Worm (Caenorhabditis elegans) whole organism, late embryonic: ENCODE measurements around the gene dao-2.

Experiments
- F13H6.1 ChIP-seq: sonication (generic microtip); optimal IDR thresholded peaks from 2 replicates; lab custom pipeline; 2016; ENCODE audit warnings: missing genetic modification characterization, missing compliant biosample characterization
- Y22D7AL.16 ChIP-seq: sonication (generic microtip); optimal IDR thresholded peaks from 2 replicates; lab custom pipeline; 2016; ENCODE audit warnings: missing genetic modification characterization, missing compliant biosample characterization
- ahr-1 ChIP-seq: sonication (generic microtip); optimal IDR thresholded peaks from 2 replicates; lab custom pipeline; 2016; ENCODE audit warnings: missing genetic modification characterization, missing compliant biosample characterization
- ama-1 ChIP-seq: fragments of 150-350 bp; optimal IDR thresholded peaks from 2 replicates; lab custom pipeline; 2014
- ceh-18 ChIP-seq: sonication (generic microtip); optimal IDR thresholded peaks from 2 replicates; lab custom pipeline; 2016; ENCODE audit warnings: missing genetic modification characterization, missing compliant biosample characterization
- ceh-22 ChIP-seq: sonication (generic microtip); optimal IDR thresholded peaks from 2 replicates; lab custom pipeline; 2017; ENCODE audit warnings: missing biosample characterization, missing genetic modification characterization
- ceh-34 ChIP-seq: sonication (generic microtip); optimal IDR thresholded peaks from 2 replicates; lab custom pipeline; 2016; ENCODE audit warnings: mild to moderate bottlenecking, missing genetic modification characterization, missing compliant biosample characterization
- ceh-48 ChIP-seq: sonication (generic microtip); optimal IDR thresholded peaks from 2 replicates; lab custom pipeline; 2016; ENCODE audit warnings: missing genetic modification characterization, inconsistent platforms, missing compliant biosample characterization
- ceh-6 ChIP-seq: fragments of 200-800 bp; sonication (Bioruptor generic); optimal IDR thresholded peaks from 2 replicates; lab custom pipeline; 2018; ENCODE audit warnings: mild to moderate bottlenecking, missing genetic modification characterization, missing compliant biosample characterization
- ceh-9 ChIP-seq: sonication (generic microtip); optimal IDR thresholded peaks from 2 replicates; lab custom pipeline; 2016; ENCODE audit warnings: mild to moderate bottlenecking, missing genetic modification characterization, inconsistent platforms, missing compliant biosample characterization
- dmd-4 ChIP-seq: sonication (generic microtip); optimal IDR thresholded peaks from 2 replicates; lab custom pipeline; 2016; ENCODE audit warnings: borderline replicate concordance, missing genetic modification characterization, missing compliant biosample characterization
- eyg-1 ChIP-seq: sonication (generic microtip); optimal IDR thresholded peaks from 2 replicates; lab custom pipeline; 2016; ENCODE audit warnings: missing genotype, missing genetic modification characterization, missing compliant biosample characterization
- fkh-10 ChIP-seq: fragments of 150-350 bp; optimal IDR thresholded peaks from 2 replicates; lab custom pipeline; 2014; ENCODE audit warnings: missing biosample characterization, missing genetic modification reagents, missing genetic modification characterization
- gmeb-2 ChIP-seq: sonication (generic microtip); optimal IDR thresholded peaks from 2 replicates; lab custom pipeline; 2016; ENCODE audit warnings: missing genetic modification characterization, inconsistent platforms, missing compliant biosample characterization
- hlh-13 ChIP-seq: fragments of 200-800 bp; sonication (Bioruptor generic); optimal IDR thresholded peaks from 2 replicates; lab custom pipeline; 2018; ENCODE audit warnings: mild to moderate bottlenecking, missing genetic modification characterization, missing compliant biosample characterization
- hlh-8 ChIP-seq: sonication (generic microtip); optimal IDR thresholded peaks from 2 replicates; lab custom pipeline; 2016; ENCODE audit warnings: missing genotype, missing genetic modification characterization, missing compliant biosample characterization
- lin-11 ChIP-seq: fragments of 200-800 bp; sonication (Bioruptor generic); optimal IDR thresholded peaks from 2 replicates; lab custom pipeline; 2018; ENCODE audit warnings: mild to moderate bottlenecking, missing genetic modification characterization, missing compliant biosample characterization
- madf-2 ChIP-seq: sonication (generic microtip); optimal IDR thresholded peaks from 2 replicates; lab custom pipeline; 2017; ENCODE audit warnings: missing genetic modification characterization, missing compliant biosample characterization
- nfya-1 ChIP-seq: sonication (generic microtip); optimal IDR thresholded peaks from 2 replicates; lab custom pipeline; 2017; ENCODE audit warnings: missing genetic modification characterization, mild to moderate bottlenecking, missing compliant biosample characterization, antibody characterized with exemption, moderate library complexity
- nhr-232 ChIP-seq: sonication (generic microtip); optimal IDR thresholded peaks from 2 replicates; lab custom pipeline; 2016; ENCODE audit warnings: missing genetic modification characterization, missing compliant biosample characterization
- pax-1 ChIP-seq: fragments of 150-350 bp; optimal IDR thresholded peaks from 2 replicates; lab custom pipeline; 2014; ENCODE audit warnings: missing biosample characterization, missing genetic modification characterization
- pha-4 ChIP-seq: fragments of 150-350 bp; optimal IDR thresholded peaks from 2 replicates; lab custom pipeline; 2018; ENCODE audit warnings: missing biosample characterization, missing genetic modification reagents, missing genetic modification characterization
- pqm-1 ChIP-seq: sonication (generic microtip); optimal IDR thresholded peaks from 2 replicates; lab custom pipeline; 2016; ENCODE audit warnings: missing genetic modification characterization, missing compliant biosample characterization
- pros-1 ChIP-seq: fragments of 150-350 bp; optimal IDR thresholded peaks from 2 replicates; lab custom pipeline; 2014; ENCODE audit warnings: missing biosample characterization, missing genetic modification reagents, missing genetic modification characterization
- sox-4 ChIP-seq: sonication (generic microtip); optimal IDR thresholded peaks from 2 replicates; lab custom pipeline; 2017; ENCODE audit warnings: mild to moderate bottlenecking, missing genetic modification characterization, inconsistent platforms, missing compliant biosample characterization
- tbx-2 ChIP-seq: sonication (generic microtip); optimal IDR thresholded peaks from 2 replicates; lab custom pipeline; 2016; ENCODE audit warnings: missing genetic modification characterization, missing compliant biosample characterization
- unc-3 ChIP-seq, 2 experiments: fragments of 200-800 bp in 1 of 2; sonication (Bioruptor generic) in 1 of 2; sonication (generic microtip) in 1 of 2; conservative IDR thresholded peaks in 1 of 2; optimal IDR thresholded peaks in 1 of 2; 2 replicates each; pipeline versions ENCODE4 v1.3.6 to Lab custom; 2016 to 2022; ENCODE audit warnings: missing compliant biosample characterization in 2 of 2, missing genetic modification characterization in 2 of 2, missing genetic modification reagents in 1 of 2
- unc-42 ChIP-seq: sonication (generic microtip); optimal IDR thresholded peaks from 2 replicates; lab custom pipeline; 2016; ENCODE audit warnings: missing genotype, missing genetic modification characterization, missing compliant biosample characterization
- unc-55 ChIP-seq: sonication (generic microtip); optimal IDR thresholded peaks from 2 replicates; lab custom pipeline; 2017; ENCODE audit warnings: missing biosample characterization, missing genetic modification reagents, missing genetic modification characterization
- unc-86 ChIP-seq: sonication (generic microtip); optimal IDR thresholded peaks from 2 replicates; lab custom pipeline; 2016; ENCODE audit warnings: missing genetic modification characterization, missing compliant biosample characterization
- zip-5 ChIP-seq: sonication (generic microtip); optimal IDR thresholded peaks from 2 replicates; lab custom pipeline; 2016; ENCODE audit warnings: missing genetic modification characterization, missing compliant biosample characterization

Gene dao-2

DNA sequence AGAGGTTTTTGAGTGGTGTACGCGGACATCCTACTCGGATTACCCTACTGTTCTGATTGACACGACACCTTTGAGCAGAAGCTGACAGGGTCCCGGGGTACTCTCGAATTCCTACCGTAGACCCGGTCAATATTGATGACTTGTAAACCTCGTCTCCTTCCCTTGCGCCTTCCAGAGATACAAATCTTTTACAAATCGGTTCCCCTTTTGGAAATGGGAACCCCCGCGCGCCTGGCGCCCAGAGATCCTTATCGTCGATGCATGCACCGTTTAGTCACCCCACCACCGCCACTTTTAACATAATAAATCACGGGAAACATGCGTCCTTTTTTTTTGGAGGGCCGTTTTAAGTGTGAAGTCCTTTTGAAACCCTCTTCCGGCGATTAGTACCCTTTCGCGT, 10.3 kb downstream of the dao-2 start:
- no peak for TF ChIP-seq sox-4
- TF ChIP-seq ceh-34 (tag; lab: Kevin White, UChicago): peak; percentile 64
- no peak for TF ChIP-seq ahr-1 (tag; lab: Kevin White, UChicago)
- TF ChIP-seq pqm-1 (tag; lab: Kevin White, UChicago): no peak
- TF ChIP-seq ceh-6 (GFP tag; lab: Kevin White, UChicago): no peak

DNA sequence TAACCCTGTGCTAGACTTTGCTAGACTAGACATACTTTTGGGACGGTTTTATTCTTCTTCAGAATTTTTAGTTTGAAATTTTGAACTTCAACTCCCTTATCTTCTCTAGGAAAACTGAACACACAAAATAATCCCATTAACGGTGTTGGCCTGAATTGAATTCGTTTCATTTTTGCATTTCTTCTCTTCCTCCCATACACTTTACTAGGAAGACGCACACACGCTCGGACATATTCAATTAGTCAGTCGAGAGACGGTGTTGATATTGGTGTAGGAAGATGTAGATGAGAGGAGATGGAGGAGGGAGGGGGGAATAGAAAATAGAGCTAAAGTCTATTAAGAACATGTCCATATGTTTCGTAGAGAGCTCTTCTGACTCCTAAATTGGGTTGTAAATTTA, 11.9 kb downstream of the dao-2 start:
- TF ChIP-seq unc-42 (tag; lab: Kevin White, UChicago): peak; percentile 96
- no peak for TF ChIP-seq ama-1

DNA sequence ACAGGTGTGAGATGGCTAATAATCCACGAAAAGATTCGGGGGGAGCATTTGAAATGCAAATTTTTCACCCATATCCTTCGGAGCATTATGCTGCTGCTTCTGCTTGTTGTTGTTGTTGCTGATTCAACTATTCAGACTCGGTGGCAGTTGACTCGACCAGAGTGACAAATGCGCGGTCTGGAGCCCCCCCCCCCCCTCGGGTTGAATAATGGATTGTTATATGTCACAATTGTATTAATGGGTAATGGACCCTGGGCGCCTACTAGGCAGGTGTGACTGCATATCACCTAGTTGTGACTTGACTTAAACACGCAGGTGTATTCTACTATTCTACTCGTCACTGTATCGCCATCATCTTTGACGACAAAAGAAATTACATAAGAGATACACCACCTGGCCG, 12.8 kb downstream of the dao-2 start:
- TF ChIP-seq ceh-22 (no peak), eyg-1 (tag; lab: Kevin White, UChicago) (no peak), unc-55 (GFP tag; lab: Kevin White, UChicago) (peak; percentile 76), lin-11 (tag; lab: Kevin White, UChicago) (no peak)

DNA sequence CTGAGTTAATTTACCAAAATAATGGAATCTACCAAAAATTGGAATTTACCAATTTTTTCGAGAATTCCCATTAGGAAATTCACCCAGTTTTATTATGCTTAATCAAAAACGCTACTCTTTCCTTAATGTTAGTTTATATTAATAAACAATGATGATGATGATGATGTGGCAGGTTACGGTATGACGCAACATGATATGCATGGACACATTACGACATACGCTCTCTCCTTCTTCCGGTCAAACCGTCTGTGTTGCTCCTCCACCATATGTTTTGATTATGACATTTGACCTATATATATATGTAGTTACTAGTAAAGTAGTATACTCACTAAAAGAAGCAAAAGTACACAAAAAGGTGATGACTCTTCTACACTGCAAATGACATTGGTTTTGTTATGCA, 14.6 kb downstream of the dao-2 start:
- TF ChIP-seq ceh-22 (no peak), tbx-2 (tag; lab: Kevin White, UChicago) (peak; percentile 30), hlh-13 (no peak), ceh-18 (no peak), fkh-10 (GFP tag; lab: Kevin White, UChicago) (no peak), zip-5 (no peak)

DNA sequence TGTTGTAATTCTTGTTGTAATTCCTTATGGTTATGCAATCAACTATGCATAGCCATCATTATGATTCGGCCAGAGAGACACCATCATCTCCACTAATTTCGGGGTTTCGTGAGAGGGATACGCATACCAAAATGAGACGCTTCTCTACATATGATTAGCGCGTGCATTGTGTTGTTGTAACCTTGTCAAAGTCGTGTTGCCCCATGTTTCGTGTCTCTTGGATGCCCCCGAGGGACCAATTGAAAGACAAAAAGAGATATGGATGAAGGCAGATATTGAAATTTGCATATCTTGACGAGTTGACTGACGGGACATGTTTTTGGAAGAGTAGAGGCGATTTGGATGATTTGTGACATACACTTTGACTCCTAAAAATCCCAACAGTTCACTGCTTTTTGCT, 16.6 kb downstream of the dao-2 start:
- no peak for TF ChIP-seq Y22D7AL.16 (tag; lab: Kevin White, UChicago)
- no peak for TF ChIP-seq pha-4 (tag; lab: Kevin White, UChicago)
- TF ChIP-seq unc-42 (tag; lab: Kevin White, UChicago): peak; percentile 62
- no peak for TF ChIP-seq lin-11 (tag; lab: Kevin White, UChicago)
- TF ChIP-seq pros-1 (tag; lab: Kevin White, UChicago): no peak
- TF ChIP-seq madf-2 (tag; lab: Kevin White, UChicago): no peak
- no peak for TF ChIP-seq unc-86
- TF ChIP-seq ceh-22: no peak
- peak; percentile 63 for TF ChIP-seq unc-3 (GFP tag; conservative IDR thresholded peaks at IDR 0.05; lab: Robert Waterston, UW)
- no peak for TF ChIP-seq unc-3 (tag; optimal IDR thresholded peaks at IDR 0.05; lab: Kevin White, UChicago)
- no peak for TF ChIP-seq F13H6.1
- TF ChIP-seq pax-1 (tag; lab: Kevin White, UChicago): no peak
- no peak for TF ChIP-seq dmd-4 (tag; lab: Kevin White, UChicago)
- no peak for TF ChIP-seq ceh-6 (GFP tag; lab: Kevin White, UChicago)
- no peak for TF ChIP-seq eyg-1 (tag; lab: Kevin White, UChicago)
- peak; percentile 37 for TF ChIP-seq unc-55 (GFP tag; lab: Kevin White, UChicago)

DNA sequence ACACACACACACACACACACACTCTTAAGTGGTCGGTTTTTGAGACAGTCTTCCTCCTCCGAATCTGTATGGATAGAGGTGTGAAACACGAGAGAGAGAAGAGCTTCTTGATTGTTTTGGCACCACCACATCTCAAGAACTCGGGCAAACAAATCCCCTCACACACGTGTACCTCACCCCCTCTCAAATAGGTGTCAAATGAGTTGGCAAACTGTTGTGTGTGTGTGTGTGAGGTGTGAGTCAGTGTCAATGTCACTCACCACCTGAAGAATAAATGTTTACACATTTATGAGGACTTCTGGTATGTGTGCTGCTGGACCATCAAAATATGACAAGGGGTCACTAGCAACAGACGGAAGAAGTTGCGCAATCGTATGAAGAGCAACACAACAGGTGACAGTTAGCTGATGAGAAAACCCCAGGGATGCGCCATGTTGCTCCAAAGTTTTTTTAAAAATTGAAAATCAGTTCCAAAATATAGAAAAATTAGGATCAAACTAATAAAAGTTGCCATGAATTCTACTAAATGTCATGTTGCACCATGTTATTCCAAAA, 17.2 kb downstream of the dao-2 start:
- no peak for TF ChIP-seq ceh-9 (tag; lab: Kevin White, UChicago)
- TF ChIP-seq gmeb-2: no peak
- peak; percentile 32 for TF ChIP-seq tbx-2 (tag; lab: Kevin White, UChicago)
- TF ChIP-seq nfya-1 (tag; lab: Kevin White, UChicago): peak; percentile 4
- no peak for TF ChIP-seq hlh-8
- no peak for TF ChIP-seq nhr-232 (tag; lab: Kevin White, UChicago)
- TF ChIP-seq ceh-22: peak; percentile 42
- TF ChIP-seq ceh-6 (GFP tag; lab: Kevin White, UChicago): no peak
- TF ChIP-seq ceh-48: no peak
